Fruit fly (Drosophila melanogaster) whole organism, embryonic: Measurements from ENCODE around the gene Prtl99C.
A peak's percentile ranks its signal among the peaks of the same experiment; 100 is the strongest.

Experiments
- Aef1 ChIP-seq: fragments of 200-800 bp; sonication (Bioruptor generic); IDR thresholded peaks from 3 replicates; pipeline ENCODE4 v1.3.6; 2022; ENCODE audit warnings: missing biosample characterization, missing genetic modification characterization
- Awh ChIP-seq: fragments of 200-800 bp; sonication (Bioruptor generic); IDR thresholded peaks from 2 replicates; pipeline ENCODE4, ENCODE4 v1.3.6; 2022; ENCODE audit warnings: missing biosample characterization, missing genetic modification characterization
- CG11696 ChIP-seq: fragments of 200-800 bp; sonication (Bioruptor generic); IDR thresholded peaks from 2 replicates; pipeline ENCODE4 v1.3.6; 2022; ENCODE audit warnings: missing biosample characterization, missing genetic modification characterization
- CG12942 ChIP-seq: fragments of 200-800 bp; sonication (Bioruptor generic); optimal IDR thresholded peaks from 3 replicates; lab custom pipeline; 2016; ENCODE audit warnings: missing biosample characterization, missing genetic modification characterization
- CG13894 ChIP-seq: fragments of 200-800 bp; sonication (Bioruptor generic); optimal IDR thresholded peaks from 3 replicates; lab custom pipeline; 2018; ENCODE audit warnings: missing biosample characterization, mild to moderate bottlenecking, missing genetic modification characterization, moderate library complexity
- CG14050 ChIP-seq: fragments of 200-800 bp; sonication (Bioruptor generic); IDR thresholded peaks from 3 replicates; pipeline ENCODE4 v1.3.6; 2022; ENCODE audit warnings: missing biosample characterization, missing genetic modification characterization
- CG14965 ChIP-seq: fragments of 200-800 bp; sonication (Bioruptor generic); optimal IDR thresholded peaks from 2 replicates; lab custom pipeline; 2016; ENCODE audit warnings: missing biosample characterization, missing genetic modification characterization, borderline replicate concordance
- CG15696 ChIP-seq: fragments of 200-800 bp; sonication (Bioruptor generic); optimal IDR thresholded peaks from 2 replicates; lab custom pipeline; 2019; ENCODE audit warnings: missing biosample characterization, mild to moderate bottlenecking, missing genetic modification characterization, moderate library complexity
- CG18764 ChIP-seq: fragments of 200-800 bp; sonication (Bioruptor generic); optimal IDR thresholded peaks from 3 replicates; lab custom pipeline; 2016; ENCODE audit warnings: missing biosample characterization, missing genetic modification characterization
- CG34224 ChIP-seq: fragments of 200-800 bp; sonication (Bioruptor generic); IDR thresholded peaks from 3 replicates; pipeline ENCODE4 v1.3.6; 2022; ENCODE audit warnings: missing biosample characterization, missing genetic modification characterization; ENCODE audit not compliant: partially characterized antibody
- CG34422 ChIP-seq: fragments of 200-800 bp; sonication (Bioruptor generic); IDR thresholded peaks from 3 replicates; pipeline ENCODE4 v1.3.6; 2022; ENCODE audit warnings: missing biosample characterization, missing genetic modification characterization
- CG3847 ChIP-seq: fragments of 200-800 bp; sonication (Bioruptor generic); IDR thresholded peaks from 2 replicates; pipeline ENCODE4 v1.3.6; 2022; ENCODE audit warnings: missing biosample characterization, missing genetic modification characterization
- CG42726 ChIP-seq: fragments of 200-800 bp; sonication (Bioruptor generic); IDR thresholded peaks from 2 replicates; pipeline ENCODE4 v1.3.6; 2022; ENCODE audit warnings: missing biosample characterization, missing genetic modification characterization; ENCODE audit not compliant: partially characterized antibody
- CG7963 ChIP-seq: fragments of 200-800 bp; sonication (Bioruptor generic); IDR thresholded peaks from 3 replicates; pipeline ENCODE4 v1.3.6; 2022; ENCODE audit warnings: missing biosample characterization, missing genetic modification characterization; ENCODE audit not compliant: partially characterized antibody
- CG9797 ChIP-seq: fragments of 200-800 bp; sonication (Bioruptor generic); optimal IDR thresholded peaks from 3 replicates; lab custom pipeline; 2018; ENCODE audit warnings: missing biosample characterization, mild to moderate bottlenecking, missing genetic modification characterization
- CG9817 ChIP-seq: fragments of 200-800 bp; sonication (Bioruptor generic); optimal IDR thresholded peaks from 2 replicates; lab custom pipeline; 2018; ENCODE audit warnings: missing biosample characterization, mild to moderate bottlenecking, missing genetic modification characterization, moderate library complexity
- D ChIP-seq, 2 experiments: fragments of 200-800 bp in 1 of 2; fragments of >200 bp in 1 of 2; sonication (Bioruptor generic) in 1 of 2; optimal IDR thresholded peaks; 2 replicates in 1 of 2; 3 replicates in 1 of 2; lab custom pipeline; 2017; ENCODE audit warnings: mild to moderate bottlenecking in 1 of 2, missing biosample characterization in 1 of 2, missing genetic modification characterization in 1 of 2, missing genetic modification reagents in 1 of 2
- Dp ChIP-seq: fragments of 200-800 bp; sonication (Bioruptor generic); optimal IDR thresholded peaks from 2 replicates; lab custom pipeline; 2018; ENCODE audit warnings: missing biosample characterization, mild to moderate bottlenecking, missing genetic modification characterization, moderate library complexity
- Ets97D ChIP-seq: fragments of 200-800 bp; sonication (Bioruptor generic); optimal IDR thresholded peaks from 3 replicates; lab custom pipeline; 2016; ENCODE audit warnings: missing biosample characterization, missing genetic modification characterization
- Gug ChIP-seq: fragments of 200-800 bp; sonication (Bioruptor generic); IDR thresholded peaks from 4 replicates; pipeline ENCODE4 v1.3.6; 2022; ENCODE audit warnings: missing biosample characterization, missing genetic modification characterization
- HHEX ChIP-seq: fragments of 200-800 bp; sonication (Bioruptor generic); optimal IDR thresholded peaks from 3 replicates; lab custom pipeline; 2017; ENCODE audit warnings: missing biosample characterization, mild to moderate bottlenecking, missing genetic modification characterization, missing genetic modification reagents
- Med ChIP-seq: fragments of 200-800 bp; sonication (Bioruptor generic); peaks from one replicate; lab custom pipeline; 2016; ENCODE audit warnings: missing biosample characterization, missing genetic modification characterization, mild to moderate bottlenecking, inconsistent platforms, moderate library complexity
- Mes4 ChIP-seq: fragments of 200-800 bp; sonication (Bioruptor generic); optimal IDR thresholded peaks from 2 replicates; lab custom pipeline; 2016; ENCODE audit warnings: missing biosample characterization, missing genetic modification characterization
- Oli ChIP-seq: fragments of 200-800 bp; sonication (Bioruptor generic); optimal IDR thresholded peaks from 2 replicates; lab custom pipeline; 2018; ENCODE audit warnings: missing biosample characterization, mild to moderate bottlenecking, missing genetic modification characterization, moderate library complexity
- Spps ChIP-seq: fragments of 200-800 bp; sonication (Bioruptor generic); optimal IDR thresholded peaks from 2 replicates; lab custom pipeline; 2018; ENCODE audit warnings: missing biosample characterization, mild to moderate bottlenecking, missing genetic modification characterization
- Ssrp ChIP-seq: fragments of 200-800 bp; sonication (Bioruptor generic); optimal IDR thresholded peaks from 2 replicates; lab custom pipeline; 2018; ENCODE audit warnings: missing biosample characterization, mild to moderate bottlenecking, missing genetic modification characterization, moderate library complexity
- Stat92E ChIP-seq, 3 experiments: fragments of >200 bp in 2 of 3; fragments of 200-800 bp in 1 of 3; sonication (Bioruptor generic) in 1 of 3; optimal IDR thresholded peaks; 2 replicates each; lab custom pipeline; 2017 to 2019; ENCODE audit warnings: missing biosample characterization in 3 of 3, missing genetic modification characterization in 3 of 3, mild to moderate bottlenecking in 1 of 3, moderate library complexity in 1 of 3
- btn ChIP-seq: fragments of 200-800 bp; sonication (Bioruptor generic); optimal IDR thresholded peaks from 2 replicates; lab custom pipeline; 2016; ENCODE audit warnings: missing biosample characterization, missing genetic modification characterization
- chif ChIP-seq, 2 experiments: fragments of 200-800 bp; sonication (Bioruptor generic); optimal IDR thresholded peaks; 3 replicates each; lab custom pipeline; 2016; ENCODE audit warnings: missing biosample characterization in 2 of 2, missing genetic modification characterization in 2 of 2
- danr ChIP-seq: fragments of 200-800 bp; sonication (Bioruptor generic); IDR thresholded peaks from 2 replicates; pipeline ENCODE4 v1.3.6; 2022; ENCODE audit warnings: missing biosample characterization, missing genetic modification characterization
- dati ChIP-seq: fragments of 200-800 bp; sonication (Bioruptor generic); IDR thresholded peaks from 2 replicates; pipeline ENCODE4 v1.3.6; 2022; ENCODE audit warnings: missing biosample characterization, missing genetic modification characterization
- exex ChIP-seq: fragments of 200-800 bp; sonication (Bioruptor generic); optimal IDR thresholded peaks from 4 replicates; lab custom pipeline; 2018; ENCODE audit warnings: missing biosample characterization, mild to moderate bottlenecking, missing genetic modification characterization, moderate library complexity
- knrl ChIP-seq: fragments of 200-800 bp; sonication (Bioruptor generic); IDR thresholded peaks from 3 replicates; pipeline ENCODE4 v1.3.6; 2022; ENCODE audit warnings: missing biosample characterization, missing genetic modification characterization; ENCODE audit not compliant: partially characterized antibody
- lbe ChIP-seq: fragments of 200-800 bp; sonication (Bioruptor generic); optimal IDR thresholded peaks from 2 replicates; lab custom pipeline; 2016; ENCODE audit warnings: missing biosample characterization, mild to moderate bottlenecking, missing genetic modification characterization
- pfk ChIP-seq: fragments of 200-800 bp; sonication (Bioruptor generic); optimal IDR thresholded peaks from 2 replicates; lab custom pipeline; 2018; ENCODE audit warnings: missing biosample characterization, mild to moderate bottlenecking, missing genetic modification characterization, moderate library complexity
- pzg ChIP-seq: fragments of 200-800 bp; sonication (Bioruptor generic); optimal IDR thresholded peaks from 3 replicates; lab custom pipeline; 2018; ENCODE audit warnings: missing biosample characterization, mild to moderate bottlenecking, missing genetic modification characterization, moderate library complexity
- ranshi ChIP-seq: fragments of 200-800 bp; sonication (Bioruptor generic); IDR thresholded peaks from 2 replicates; pipeline ENCODE4 v1.3.6; 2022; ENCODE audit warnings: missing biosample characterization, missing genetic modification characterization
- schlank ChIP-seq: fragments of 200-800 bp; sonication (Bioruptor generic); optimal IDR thresholded peaks from 2 replicates; lab custom pipeline; 2018; ENCODE audit warnings: missing biosample characterization, mild to moderate bottlenecking, missing genetic modification characterization
- seq ChIP-seq: fragments of 200-800 bp; sonication (Bioruptor generic); IDR thresholded peaks from 2 replicates; pipeline ENCODE4 v1.3.6; 2022; ENCODE audit warnings: missing biosample characterization, missing genetic modification characterization
- slou ChIP-seq: fragments of 200-800 bp; sonication (Bioruptor generic); optimal IDR thresholded peaks from 3 replicates; lab custom pipeline; 2016; ENCODE audit warnings: missing biosample characterization, missing genetic modification characterization
- sna ChIP-seq: fragments of 200-800 bp; sonication (Bioruptor generic); IDR thresholded peaks from 2 replicates; pipeline ENCODE4 v1.3.6; 2022; ENCODE audit warnings: missing biosample characterization, missing genetic modification characterization; ENCODE audit not compliant: partially characterized antibody
- so ChIP-seq: fragments of 200-800 bp; sonication (Bioruptor generic); IDR thresholded peaks from 3 replicates; pipeline ENCODE4 v1.3.6; 2022; ENCODE audit warnings: missing biosample characterization, missing genetic modification characterization
- sob ChIP-seq: fragments of 200-800 bp; sonication (Bioruptor generic); IDR thresholded peaks from 2 replicates; pipeline ENCODE4 v1.3.6; 2022; ENCODE audit warnings: missing biosample characterization, missing genetic modification characterization
- tll ChIP-seq, 2 experiments: fragments of 200-800 bp in 1 of 2; fragments of >200 bp in 1 of 2; sonication (Bioruptor generic) in 1 of 2; optimal IDR thresholded peaks; 2 replicates each; lab custom pipeline; 2017 to 2019; ENCODE audit warnings: missing biosample characterization in 2 of 2, missing genetic modification characterization in 2 of 2, mild to moderate bottlenecking in 1 of 2, moderate library complexity in 1 of 2
- tup ChIP-seq: fragments of 200-800 bp; sonication (Bioruptor generic); optimal IDR thresholded peaks from 2 replicates; lab custom pipeline; 2016; ENCODE audit warnings: missing biosample characterization, mild to moderate bottlenecking, missing genetic modification characterization, moderate library complexity
- twi ChIP-seq: fragments of 200-800 bp; optimal IDR thresholded peaks from 2 replicates; lab custom pipeline; 2019; ENCODE audit warnings: missing biosample characterization, mild to moderate bottlenecking, missing genetic modification characterization, moderate library complexity
- zfh2 ChIP-seq: fragments of 200-800 bp; sonication (Bioruptor generic); optimal IDR thresholded peaks from 2 replicates; lab custom pipeline; 2016; ENCODE audit warnings: missing biosample characterization, missing genetic modification characterization

Gene Prtl99C

DNA sequence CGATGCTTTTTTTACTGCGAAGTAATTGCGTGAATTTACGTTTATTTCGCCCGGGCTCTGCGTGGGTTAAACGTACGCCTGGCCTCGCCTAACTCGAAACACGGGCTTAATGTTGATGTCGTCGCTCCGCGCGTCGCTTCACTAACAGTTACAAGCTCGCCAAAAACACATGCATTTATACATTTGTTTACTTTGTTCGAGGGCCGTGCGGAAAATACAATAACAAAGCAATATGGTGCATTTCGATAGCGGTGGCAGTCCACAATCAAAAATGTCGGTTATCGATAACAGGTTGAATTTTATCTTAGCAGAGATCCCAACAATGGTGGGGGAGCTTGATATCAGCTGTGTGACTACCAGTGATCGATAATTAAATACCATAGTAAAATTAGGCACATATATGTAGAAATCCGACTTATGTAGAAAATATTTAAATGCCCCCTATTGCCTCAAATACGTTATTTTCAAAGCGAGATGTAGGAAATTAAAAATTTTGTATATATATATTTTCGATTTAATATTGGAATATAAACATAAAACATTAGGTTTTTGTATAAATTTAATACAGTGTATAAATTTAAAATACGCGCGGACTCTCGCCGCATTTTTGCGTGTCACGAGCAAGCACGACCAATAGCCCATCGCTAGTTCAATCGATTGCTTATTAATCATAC is 33.1 kb downstream of the Prtl99C start, which contains the start of gene Zip99C (continued):
- peak; percentile 8 for TF ChIP-seq Ssrp (tag; lab: Kevin White, UChicago)
- peak; percentile 51; the same call in 1 of the 2 replicates for TF ChIP-seq ranshi (GFP tag; lab: Robert Waterston, UW)
- peak; percentile 75 for TF ChIP-seq Gug (GFP tag; lab: Robert Waterston, UW)
- no peak for TF ChIP-seq CG11696 (GFP tag; lab: Robert Waterston, UW)
- peak; percentile 17 for TF ChIP-seq slou (GFP tag; lab: Kevin White, UChicago)
- peak; percentile 16 for TF ChIP-seq twi (tag; lab: Kevin White, UChicago)
- no peak for TF ChIP-seq dati (GFP tag; lab: Robert Waterston, UW)
- no peak for TF ChIP-seq Mes4
- TF ChIP-seq chif (GFP tag; optimal IDR thresholded peaks at IDR 0.05; lab: Kevin White, UChicago): peak in 1 of 2 experiments; percentile 2
- TF ChIP-seq CG12942: no peak
- no peak for TF ChIP-seq Oli (tag; lab: Kevin White, UChicago)
- peak; percentile 59 for TF ChIP-seq CG9797 (GFP tag; lab: Kevin White, UChicago)
- peak; percentile 9 for TF ChIP-seq tup (GFP tag; lab: Kevin White, UChicago)
- TF ChIP-seq tll (GFP tag; optimal IDR thresholded peaks at IDR 0.05; lab: Kevin White, UChicago): peak in 1 of 2 experiments; percentile 18
- peak; percentile 79 for TF ChIP-seq lbe (GFP tag; lab: Kevin White, UChicago)
- TF ChIP-seq seq (GFP tag; lab: Robert Waterston, UW): no peak
- no peak for TF ChIP-seq CG14965 (GFP tag; lab: Kevin White, UChicago)
- peak; percentile 59; the same call in 2 of the 3 replicates for TF ChIP-seq CG7963 (GFP tag; lab: Robert Waterston, UW)
- peak; percentile 72 for TF ChIP-seq Ets97D
- TF ChIP-seq sob (GFP tag; lab: Robert Waterston, UW): 0 out of 2 replicates have a peak, but pooled peaks have one; percentile 25
- no peak for TF ChIP-seq so (GFP tag; lab: Robert Waterston, UW)
- peak; percentile 86 for TF ChIP-seq Med (GFP tag; lab: Kevin White, UChicago)
- no peak for TF ChIP-seq Spps
- TF ChIP-seq CG18764 (GFP tag; lab: Kevin White, UChicago): peak; percentile 6
- TF ChIP-seq HHEX: no peak
- no peak for TF ChIP-seq D (optimal IDR thresholded peaks at IDR 0.05; lab: Kevin White, UChicago)
- TF ChIP-seq D (GFP tag; optimal IDR thresholded peaks at IDR 0.05; lab: Kevin White, UChicago): no peak
- peak; percentile 90 for TF ChIP-seq Dp (GFP tag; lab: Kevin White, UChicago)
- peak in 1 of 3 experiments; percentile 80 for TF ChIP-seq Stat92E (GFP tag; optimal IDR thresholded peaks at IDR 0.05; lab: Kevin White, UChicago)
- TF ChIP-seq Awh (GFP tag; lab: Robert Waterston, UW): no peak
- TF ChIP-seq schlank (tag; lab: Kevin White, UChicago): no peak
- TF ChIP-seq Aef1 (GFP tag; lab: Robert Waterston, UW): peak; percentile 57
- peak; percentile 41 for TF ChIP-seq zfh2 (GFP tag; lab: Kevin White, UChicago)
- peak; percentile 94 for TF ChIP-seq knrl (GFP tag; lab: Robert Waterston, UW)
- TF ChIP-seq CG34422 (GFP tag; lab: Robert Waterston, UW): peak; percentile 46; the same call in 1 of the 3 replicates
- TF ChIP-seq CG42726 (GFP tag; lab: Robert Waterston, UW): peak; percentile 8
- peak; percentile 58 for TF ChIP-seq exex (tag; lab: Kevin White, UChicago)
- TF ChIP-seq CG3847 (GFP tag; lab: Robert Waterston, UW): peak; percentile 37; the same call in 1 of the 2 replicates
- TF ChIP-seq pfk (GFP tag; lab: Kevin White, UChicago): no peak
- peak; percentile 17 for TF ChIP-seq CG13894 (tag; lab: Kevin White, UChicago)
- no peak for TF ChIP-seq CG14050 (GFP tag; lab: Robert Waterston, UW)
- no peak for TF ChIP-seq btn
- TF ChIP-seq danr (GFP tag; lab: Robert Waterston, UW): no peak
- peak; percentile 85 for TF ChIP-seq CG34224 (GFP tag; lab: Robert Waterston, UW)
- peak; percentile 53 for TF ChIP-seq CG15696
- TF ChIP-seq sna (GFP tag; lab: Robert Waterston, UW): peak; percentile 94
- peak; percentile 36 for TF ChIP-seq CG9817 (tag; lab: Kevin White, UChicago)
- peak; percentile 93 for TF ChIP-seq pzg (GFP tag; lab: Kevin White, UChicago)
